Fruit fly (Drosophila melanogaster): ENCODE data around the gene Spindly.

dm6 chr2L:3519551-3519950 is 10.6 kb downstream of the Spindly start, which contains the start of the genes CG3213 and CG8851:
- no peak for TF ChIP-seq CG8478 (optimal IDR thresholded peaks at IDR 0.05)
- no peak for TF ChIP-seq CTCF (optimal IDR thresholded peaks at IDR 0.05)

Measured in S2 (cell line).